Worm (Caenorhabditis elegans) whole organism, L4 larva: ENCODE measurements around the gene C24A3.1.

Experiments
- aly-2 ChIP-seq: sonication (generic microtip); optimal IDR thresholded peaks from 2 replicates; lab custom pipeline; 2018; ENCODE audit warnings: missing biosample characterization, missing genetic modification characterization
- ces-1 ChIP-seq: fragments of 150-350 bp; sonication (generic microtip); optimal IDR thresholded peaks from 4 replicates; lab custom pipeline; 2014; ENCODE audit warnings: missing biosample characterization, missing genetic modification reagents, missing genetic modification characterization
- dpl-1 ChIP-seq: fragments of 150-350 bp; optimal IDR thresholded peaks from 2 replicates; lab custom pipeline; 2014; ENCODE audit warnings: missing biosample characterization, missing genetic modification reagents, missing genetic modification characterization
- duxl-1 ChIP-seq: sonication (generic microtip); optimal IDR thresholded peaks from 2 replicates; lab custom pipeline; 2016; ENCODE audit warnings: mild to moderate bottlenecking, missing genetic modification characterization, moderate library complexity, missing compliant biosample characterization; ENCODE audit not compliant: poor library complexity
- hlh-30 ChIP-seq: sonication (generic microtip); optimal IDR thresholded peaks from 2 replicates; lab custom pipeline; 2017; ENCODE audit warnings: antibody characterized with exemption, mild to moderate bottlenecking, missing genetic modification characterization, missing compliant biosample characterization; ENCODE audit not compliant: insufficient read depth
- jun-1 ChIP-seq: fragments of 150-350 bp; optimal IDR thresholded peaks from 2 replicates; lab custom pipeline; 2014; ENCODE audit warnings: missing biosample characterization, missing genetic modification reagents, missing genetic modification characterization
- lin-39 ChIP-seq: fragments of 150-350 bp; optimal IDR thresholded peaks from 2 replicates; lab custom pipeline; 2014; ENCODE audit warnings: missing biosample characterization, missing genetic modification reagents, missing genetic modification characterization
- nhr-6 ChIP-seq: fragments of 150-350 bp; optimal IDR thresholded peaks from 2 replicates; lab custom pipeline; 2014; ENCODE audit warnings: missing biosample characterization, missing genetic modification characterization
- nhr-77 ChIP-seq: fragments of 150-350 bp; optimal IDR thresholded peaks from 2 replicates; lab custom pipeline; 2014; ENCODE audit warnings: missing biosample characterization, missing genetic modification characterization
- skn-1 ChIP-seq: fragments of 150-350 bp; optimal IDR thresholded peaks from 2 replicates; lab custom pipeline; 2014; ENCODE audit warnings: missing biosample characterization, missing genetic modification characterization
- unc-62 ChIP-seq, 3 experiments: fragments of 150-350 bp in 1 of 3; sonication (generic microtip); optimal IDR thresholded peaks in 2 of 3; peaks in 1 of 3; 1 replicate in 1 of 3; 2 replicates in 2 of 3; lab custom pipeline; 2014 to 2017; ENCODE audit warnings: missing biosample characterization in 3 of 3, missing genetic modification characterization in 3 of 3, missing genetic modification reagents in 3 of 3, missing genotype in 1 of 3
- zag-1 ChIP-seq: fragments of 150-350 bp; optimal IDR thresholded peaks from 2 replicates; lab custom pipeline; 2014; ENCODE audit warnings: missing biosample characterization, missing genetic modification characterization
- zfp-3 ChIP-seq: fragments of 200-800 bp; sonication (Bioruptor generic); conservative IDR thresholded peaks from 2 replicates; pipeline ENCODE4 v1.3.6; 2022; ENCODE audit warnings: missing genetic modification reagents, missing genetic modification characterization, missing compliant biosample characterization

ce11 chrX:9045913-9046312, 47.0 kb downstream of the C24A3.1 start, which contains the start of gene prdm-14:
- no peak for TF ChIP-seq jun-1 (tag; lab: Kevin White, UChicago)
- TF ChIP-seq skn-1 (tag; lab: Kevin White, UChicago): no peak
- no peak for TF ChIP-seq aly-2 (tag; lab: Kevin White, UChicago)
- no peak for TF ChIP-seq nhr-6
- TF ChIP-seq nhr-77 (tag; lab: Kevin White, UChicago): no peak
- TF ChIP-seq lin-39 (tag; lab: Kevin White, UChicago): no peak
- no peak for TF ChIP-seq duxl-1
- TF ChIP-seq zfp-3 (GFP tag; lab: Robert Waterston, UW): no peak
- no peak for TF ChIP-seq dpl-1 (GFP tag; lab: Kevin White, UChicago)
- no peak for TF ChIP-seq hlh-30 (tag; lab: Kevin White, UChicago)
- no peak for TF ChIP-seq zag-1 (tag; lab: Kevin White, UChicago)
- TF ChIP-seq ces-1 (GFP tag; lab: Kevin White, UChicago): no peak
- no peak for TF ChIP-seq unc-62 (GFP tag; optimal IDR thresholded peaks at IDR 0.05 in 1 of 2; lab: Kevin White, UChicago)
- no peak for TF ChIP-seq unc-62 (tag; optimal IDR thresholded peaks at IDR 0.05; lab: Kevin White, UChicago)
